4 fruit fly cellular contexts compared by ENCODE assay signal in genomic region chr2L:10303786-10304185, dm6.
TF ChIP-seq lines count a peak whose summit lies in the region.

Gene nmd, minus strand, starts transcription at chr2L:10303947.

- TF ChIP-seq CTCF in whole organism, embryonic (GFP tag; optimal IDR thresholded peaks at IDR 0.05; lab: Kevin White, UChicago), result no peak

TF ChIP-seq in whole organism, adult, 20 proteins besides CTCF, POLR2A, EP300 and RAD21:
- TF ChIP-seq Mnt (GFP tag; optimal IDR thresholded peaks at IDR 0.05; lab: Kevin White, UChicago) (peak; percentile 79), CG14711 (tag; optimal IDR thresholded peaks at IDR 0.05; lab: Kevin White, UChicago) (peak; percentile 28), CG11617 (GFP tag; optimal IDR thresholded peaks at IDR 0.05; lab: Kevin White, UChicago) (no peak), CG33017 (tag; optimal IDR thresholded peaks at IDR 0.05; lab: Kevin White, UChicago) (peak; percentile 12), tj (GFP tag; optimal IDR thresholded peaks at IDR 0.05; lab: Kevin White, UChicago) (no peak), pad (GFP tag; optimal IDR thresholded peaks at IDR 0.05; lab: Kevin White, UChicago) (no peak), kay (GFP tag; lab: Kevin White, UChicago; ENCODE audit: borderline replicate concordance) (peak; percentile 67), Hr96 (GFP tag; optimal IDR thresholded peaks at IDR 0.05; lab: Kevin White, UChicago) (no peak), ovo (GFP tag; optimal IDR thresholded peaks at IDR 0.05; lab: Kevin White, UChicago) (no peak), bab1 (GFP tag; optimal IDR thresholded peaks at IDR 0.05; lab: Kevin White, UChicago) (peak; percentile 61), CG7045 (GFP tag; optimal IDR thresholded peaks at IDR 0.05; lab: Kevin White, UChicago) (no peak), Crg-1 (GFP tag; optimal IDR thresholded peaks at IDR 0.05; lab: Kevin White, UChicago) (no peak)
TF ChIP-seq in whole organism, adult: peak in this region for 5.

TF ChIP-seq in whole organism, embryonic, 481 proteins besides CTCF, POLR2A, EP300 and RAD21 (continues in another document):
- TF ChIP-seq cato (GFP tag; optimal IDR thresholded peaks at IDR 0.05; lab: Kevin White, UChicago; ENCODE audit: borderline replicate concordance) (no peak), CG8765 (GFP tag; IDR thresholded peaks at IDR 0.05; lab: Robert Waterston, UW) (no peak), Neu2 (GFP tag; optimal IDR thresholded peaks at IDR 0.05; lab: Kevin White, UChicago; ENCODE audit: borderline replicate concordance) (no peak), CG13424 (tag; optimal IDR thresholded peaks at IDR 0.05; lab: Kevin White, UChicago) (no peak), sens-2 (GFP tag; IDR thresholded peaks at IDR 0.05; lab: Robert Waterston, UW) (no peak), gsb (GFP tag; IDR thresholded peaks at IDR 0.05; lab: Robert Waterston, UW) (no peak), vfl (GFP tag; optimal IDR thresholded peaks at IDR 0.05; lab: Kevin White, UChicago) (no peak), Bdp1 (GFP tag; optimal IDR thresholded peaks at IDR 0.05; lab: Kevin White, UChicago) (no peak), CG8281 (tag; optimal IDR thresholded peaks at IDR 0.05; lab: Kevin White, UChicago) (no peak), CG17568 (GFP tag; optimal IDR thresholded peaks at IDR 0.05; lab: Kevin White, UChicago) (no peak), knrl (GFP tag; IDR thresholded peaks at IDR 0.05; lab: Robert Waterston, UW; ENCODE audit: partially characterized antibody) (no peak; the same call in 2 of the 3 replicates), CG15696 (tag; optimal IDR thresholded peaks at IDR 0.05; lab: Kevin White, UChicago) (no peak), phol (tag; optimal IDR thresholded peaks at IDR 0.05; lab: Kevin White, UChicago) (peak; percentile 21), nmo (GFP tag; optimal IDR thresholded peaks at IDR 0.05; lab: Kevin White, UChicago) (peak; percentile 41), shn (GFP tag; optimal IDR thresholded peaks at IDR 0.05; lab: Kevin White, UChicago) (no peak), fd3F (GFP tag; optimal IDR thresholded peaks at IDR 0.05; lab: Kevin White, UChicago) (no peak), CG8290 (GFP tag; optimal IDR thresholded peaks at IDR 0.05; lab: Kevin White, UChicago) (peak; percentile 73), CG8290 (tag; optimal IDR thresholded peaks at IDR 0.05; lab: Kevin White, UChicago) (peak in 1 of 2 experiments; percentile 22), lilli (GFP tag; optimal IDR thresholded peaks at IDR 0.05; lab: Kevin White, UChicago) (peak; percentile 28), dysf (GFP tag; IDR thresholded peaks at IDR 0.05; lab: Robert Waterston, UW) (no peak), CG42726 (GFP tag; IDR thresholded peaks at IDR 0.05; lab: Robert Waterston, UW; ENCODE audit: partially characterized antibody) (no peak), CG11093 (GFP tag; IDR thresholded peaks at IDR 0.05; lab: Robert Waterston, UW) (no peak), CG7839 (tag; optimal IDR thresholded peaks at IDR 0.05; lab: Kevin White, UChicago) (peak; percentile 2), CG12942 (GFP tag; optimal IDR thresholded peaks at IDR 0.05; lab: Kevin White, UChicago) (no peak), CG7987 (GFP tag; optimal IDR thresholded peaks at IDR 0.05; lab: Kevin White, UChicago) (peak; percentile 17), Fer2 (tag; optimal IDR thresholded peaks at IDR 0.05; lab: Kevin White, UChicago) (no peak), tio (GFP tag; optimal IDR thresholded peaks at IDR 0.05; lab: Kevin White, UChicago) (no peak)

TF ChIP-seq in whole organism, prepupa, 60 proteins besides CTCF, POLR2A, EP300 and RAD21:
- TF ChIP-seq Eip78C (GFP tag; lab: Kevin White, UChicago) (peak; percentile 45), Sox14 (GFP tag; optimal IDR thresholded peaks at IDR 0.05; lab: Kevin White, UChicago) (peak; percentile 34), eg (GFP tag; IDR thresholded peaks at IDR 0.05; lab: Robert Waterston, UW) (no peak), fd59A (GFP tag; optimal IDR thresholded peaks at IDR 0.05; lab: Kevin White, UChicago) (no peak), CG34406 (GFP tag; optimal IDR thresholded peaks at IDR 0.05; lab: Kevin White, UChicago) (no peak), esn (GFP tag; optimal IDR thresholded peaks at IDR 0.05; lab: Kevin White, UChicago) (peak; percentile 30), Sox102F (GFP tag; optimal IDR thresholded peaks at IDR 0.05; lab: Kevin White, UChicago) (no peak), CG8632 (GFP tag; optimal IDR thresholded peaks at IDR 0.05; lab: Kevin White, UChicago) (no peak), CG31627 (GFP tag; optimal IDR thresholded peaks at IDR 0.05; lab: Kevin White, UChicago) (peak; percentile 2), CG32006 (GFP tag; optimal IDR thresholded peaks at IDR 0.05; lab: Kevin White, UChicago) (no peak), CG16779 (tag; optimal IDR thresholded peaks at IDR 0.05; lab: Kevin White, UChicago) (no peak), CG6792 (GFP tag; optimal IDR thresholded peaks at IDR 0.05; lab: Kevin White, UChicago) (no peak), Blimp-1 (GFP tag; optimal IDR thresholded peaks at IDR 0.05; lab: Kevin White, UChicago) (no peak), Hr38 (GFP tag; optimal IDR thresholded peaks at IDR 0.05; lab: Kevin White, UChicago) (no peak), Ets21C (GFP tag; optimal IDR thresholded peaks at IDR 0.05; lab: Kevin White, UChicago) (no peak), CG8119 (GFP tag; IDR thresholded peaks at IDR 0.05; lab: Robert Waterston, UW) (no peak), CG6276 (GFP tag; optimal IDR thresholded peaks at IDR 0.05; lab: Kevin White, UChicago) (no peak)

TF ChIP-seq in whole organism, wandering third instar larva, 38 proteins besides CTCF, POLR2A, EP300 and RAD21:
- no peak for TF ChIP-seq jim (GFP tag; optimal IDR thresholded peaks at IDR 0.05; lab: Kevin White, UChicago)
- TF ChIP-seq HLH106 (tag; optimal IDR thresholded peaks at IDR 0.05; lab: Kevin White, UChicago), result peak; percentile 21
- no peak for TF ChIP-seq Mio (GFP tag; optimal IDR thresholded peaks at IDR 0.05; lab: Kevin White, UChicago)
- no peak for TF ChIP-seq Sp1 (GFP tag; optimal IDR thresholded peaks at IDR 0.05; lab: Kevin White, UChicago)
- TF ChIP-seq Rel (GFP tag; optimal IDR thresholded peaks at IDR 0.05; lab: Kevin White, UChicago), result no peak
- TF ChIP-seq Rel (tag; optimal IDR thresholded peaks at IDR 0.05; lab: Kevin White, UChicago), result peak; percentile 70
- peak; percentile 69 for TF ChIP-seq woc (GFP tag; optimal IDR thresholded peaks at IDR 0.05; lab: Kevin White, UChicago)
TF ChIP-seq in whole organism, wandering third instar larva: peak in this region for 3.
